Worm (Caenorhabditis elegans) whole organism, L4 larva: ENCODE measurements around the gene T01D3.1.
A peak's percentile ranks its signal among the peaks of the same experiment; 100 is the strongest.

ENCODE experiments used
- F26F4.8 ChIP-seq: fragments of 200-800 bp; sonication (Bioruptor generic); conservative IDR thresholded peaks from 2 replicates; pipeline ENCODE4 v1.3.6; 2022; ENCODE audit warnings: missing genetic modification characterization, missing compliant biosample characterization
- F37D6.2 ChIP-seq: sonication (generic microtip); optimal IDR thresholded peaks from 2 replicates; lab custom pipeline; 2016; ENCODE audit warnings: mild to moderate bottlenecking, missing genetic modification characterization, missing compliant biosample characterization
- T20F7.1 ChIP-seq: fragments of 200-800 bp; sonication (Bioruptor generic); optimal IDR thresholded peaks from 2 replicates; lab custom pipeline; 2018; ENCODE audit warnings: mild to moderate bottlenecking, missing genetic modification characterization, missing compliant biosample characterization
- Y75B8A.6 ChIP-seq: fragments of 200-800 bp; sonication (Bioruptor generic); IDR thresholded peaks from 2 replicates; pipeline ENCODE4 v1.3.6; 2022; ENCODE audit warnings: missing genetic modification reagents, missing genetic modification characterization, missing compliant biosample characterization
- aha-1 ChIP-seq: fragments of 150-350 bp; peaks from one replicate; lab custom pipeline; 2014; ENCODE audit warnings: missing biosample characterization, missing genetic modification characterization
- aly-2 ChIP-seq: sonication (generic microtip); optimal IDR thresholded peaks from 2 replicates; lab custom pipeline; 2018; ENCODE audit warnings: missing biosample characterization, missing genetic modification characterization
- ama-1 ChIP-seq: fragments of 150-350 bp; optimal IDR thresholded peaks from 2 replicates; lab custom pipeline; 2014; ENCODE audit warnings: inconsistent platforms, mixed read lengths
- ceh-20 ChIP-seq: fragments of 200-800 bp; sonication (Bioruptor generic); IDR thresholded peaks from 2 replicates; pipeline ENCODE4 v1.3.6; 2022; ENCODE audit warnings: missing genetic modification reagents, missing genetic modification characterization, missing compliant biosample characterization
- ceh-28 ChIP-seq: fragments of 150-350 bp; optimal IDR thresholded peaks from 2 replicates; lab custom pipeline; 2014; ENCODE audit warnings: missing biosample characterization, missing genetic modification reagents, missing genetic modification characterization
- ces-1 ChIP-seq: fragments of 150-350 bp; sonication (generic microtip); optimal IDR thresholded peaks from 4 replicates; lab custom pipeline; 2014; ENCODE audit warnings: missing biosample characterization, missing genetic modification reagents, missing genetic modification characterization
- daf-16 ChIP-seq, 3 experiments: sonication (generic microtip); optimal IDR thresholded peaks; 2 replicates each; lab custom pipeline; 2016 to 2017; ENCODE audit warnings: missing genetic modification characterization in 3 of 3, missing genetic modification reagents in 3 of 3, mild to moderate bottlenecking in 2 of 3, missing compliant biosample characterization in 2 of 3, missing biosample characterization in 1 of 3, moderate library complexity in 1 of 3
- dmd-6 ChIP-seq: fragments of 200-800 bp; sonication (Bioruptor generic); IDR thresholded peaks from 2 replicates; pipeline ENCODE4 v1.3.6; 2022; ENCODE audit warnings: missing genetic modification reagents, missing genetic modification characterization, missing compliant biosample characterization
- dve-1 ChIP-seq: sonication (generic microtip); optimal IDR thresholded peaks from 2 replicates; lab custom pipeline; 2017; ENCODE audit warnings: antibody characterized with exemption, mild to moderate bottlenecking, missing genetic modification characterization, missing compliant biosample characterization; ENCODE audit not compliant: insufficient read depth
- hif-1 ChIP-seq, 2 experiments: sonication (generic microtip); optimal IDR thresholded peaks; 2 replicates each; lab custom pipeline; 2016 to 2017; ENCODE audit warnings: missing compliant biosample characterization in 2 of 2, missing genetic modification characterization in 2 of 2, missing genetic modification reagents in 2 of 2, missing genotype in 2 of 2, mild to moderate bottlenecking in 1 of 2
- hlh-11 ChIP-seq: fragments of 200-800 bp; sonication (Bioruptor generic); optimal IDR thresholded peaks from 2 replicates; lab custom pipeline; 2018; ENCODE audit warnings: mild to moderate bottlenecking, missing genetic modification characterization, missing compliant biosample characterization
- hlh-30 ChIP-seq: sonication (generic microtip); optimal IDR thresholded peaks from 2 replicates; lab custom pipeline; 2017; ENCODE audit warnings: antibody characterized with exemption, mild to moderate bottlenecking, missing genetic modification characterization, missing compliant biosample characterization; ENCODE audit not compliant: insufficient read depth
- lin-38 ChIP-seq: fragments of 200-800 bp; sonication (Bioruptor generic); IDR thresholded peaks from 2 replicates; pipeline ENCODE4 v1.3.6; 2022; ENCODE audit warnings: missing genetic modification reagents, missing genetic modification characterization, missing compliant biosample characterization
- lin-39 ChIP-seq: fragments of 150-350 bp; optimal IDR thresholded peaks from 2 replicates; lab custom pipeline; 2014; ENCODE audit warnings: missing biosample characterization, missing genetic modification reagents, missing genetic modification characterization
- lsy-2 ChIP-seq, 2 experiments: fragments of 150-350 bp in 1 of 2; sonication (generic microtip) in 1 of 2; optimal IDR thresholded peaks; 2 replicates each; lab custom pipeline; 2014 to 2017; ENCODE audit warnings: missing biosample characterization in 2 of 2, missing genetic modification characterization in 2 of 2
- mdl-1 ChIP-seq, 2 experiments: fragments of 150-350 bp in 1 of 2; sonication (generic microtip) in 1 of 2; optimal IDR thresholded peaks; 2 replicates each; lab custom pipeline; 2014 to 2017; ENCODE audit warnings: missing biosample characterization in 2 of 2, missing genetic modification characterization in 2 of 2
- mep-1 ChIP-seq: fragments of 150-350 bp; sonication (generic microtip); optimal IDR thresholded peaks from 3 replicates; lab custom pipeline; 2014; ENCODE audit warnings: missing biosample characterization, missing genetic modification characterization
- mes-2 ChIP-seq: sonication (generic microtip); optimal IDR thresholded peaks from 2 replicates; lab custom pipeline; 2016; ENCODE audit warnings: missing genotype, mild to moderate bottlenecking, missing genetic modification characterization, missing compliant biosample characterization; ENCODE audit not compliant: poor library complexity, severe bottlenecking
- mxl-3 ChIP-seq: fragments of 200-800 bp; sonication (Bioruptor generic); optimal IDR thresholded peaks from 2 replicates; lab custom pipeline; 2018; ENCODE audit warnings: mild to moderate bottlenecking, missing genetic modification characterization, missing compliant biosample characterization
- nhr-11 ChIP-seq: fragments of 150-350 bp; optimal IDR thresholded peaks from 2 replicates; lab custom pipeline; 2014; ENCODE audit warnings: missing biosample characterization, missing genetic modification characterization
- nhr-25 ChIP-seq: sonication (generic microtip); optimal IDR thresholded peaks from 2 replicates; lab custom pipeline; 2017; ENCODE audit warnings: missing genetic modification characterization, mild to moderate bottlenecking, missing compliant biosample characterization, antibody characterized with exemption, moderate library complexity, borderline replicate concordance; ENCODE audit not compliant: insufficient read depth
- nhr-28 ChIP-seq: fragments of 150-350 bp; optimal IDR thresholded peaks from 2 replicates; lab custom pipeline; 2014; ENCODE audit warnings: missing biosample characterization, missing genetic modification characterization
- nhr-41 ChIP-seq: fragments of 200-800 bp; sonication (Bioruptor generic); IDR thresholded peaks from 2 replicates; pipeline ENCODE4 v1.3.6; 2022; ENCODE audit warnings: missing genetic modification reagents, missing genetic modification characterization, missing compliant biosample characterization
- nhr-48 ChIP-seq: sonication (generic microtip); optimal IDR thresholded peaks from 2 replicates; lab custom pipeline; 2016; ENCODE audit warnings: mild to moderate bottlenecking, missing genetic modification characterization, missing compliant biosample characterization
- nhr-76 ChIP-seq: fragments of 150-350 bp; optimal IDR thresholded peaks from 2 replicates; lab custom pipeline; 2014; ENCODE audit warnings: missing biosample characterization, missing genetic modification characterization
- nhr-77 ChIP-seq: fragments of 150-350 bp; optimal IDR thresholded peaks from 2 replicates; lab custom pipeline; 2014; ENCODE audit warnings: missing biosample characterization, missing genetic modification characterization
- pha-4 ChIP-seq, 2 experiments: fragments of 150-350 bp in 1 of 2; fragments of 200-800 bp in 1 of 2; sonication (Bioruptor generic) in 1 of 2; IDR thresholded peaks in 1 of 2; optimal IDR thresholded peaks in 1 of 2; 2 replicates each; pipeline versions ENCODE4 v1.3.6 to Lab custom; 2014 to 2022; ENCODE audit warnings: missing genetic modification characterization in 2 of 2, missing genetic modification reagents in 2 of 2, missing biosample characterization in 1 of 2, missing compliant biosample characterization in 1 of 2
- php-3 ChIP-seq: fragments of 200-800 bp; sonication (Bioruptor generic); IDR thresholded peaks from 2 replicates; pipeline ENCODE4 v1.3.6; 2022; ENCODE audit warnings: missing genetic modification reagents, missing genetic modification characterization, missing compliant biosample characterization
- pqm-1 ChIP-seq: sonication (generic microtip); optimal IDR thresholded peaks from 2 replicates; lab custom pipeline; 2017; ENCODE audit warnings: missing biosample characterization, missing genetic modification characterization
- rbr-2 ChIP-seq: sonication (generic microtip); optimal IDR thresholded peaks from 2 replicates; lab custom pipeline; 2016; ENCODE audit warnings: missing genotype, missing genetic modification characterization, missing compliant biosample characterization
- saeg-2 ChIP-seq: fragments of 200-800 bp; sonication (Bioruptor generic); IDR thresholded peaks from 2 replicates; pipeline ENCODE4 v1.3.6; 2022; ENCODE audit warnings: missing genetic modification reagents, missing genetic modification characterization, missing compliant biosample characterization
- sdz-12 ChIP-seq: fragments of 200-800 bp; sonication (Bioruptor generic); optimal IDR thresholded peaks from 2 replicates; lab custom pipeline; 2018; ENCODE audit warnings: mild to moderate bottlenecking, missing genetic modification characterization, missing compliant biosample characterization
- snpc-1.2 ChIP-seq: fragments of 200-800 bp; sonication (Bioruptor generic); IDR thresholded peaks from 2 replicates; pipeline ENCODE4 v1.3.6; 2022; ENCODE audit warnings: missing genetic modification reagents, missing genetic modification characterization, missing compliant biosample characterization
- snpc-4 ChIP-seq: fragments of 150-350 bp; optimal IDR thresholded peaks from 2 replicates; lab custom pipeline; 2014; ENCODE audit warnings: missing biosample characterization, missing genetic modification characterization
- unc-130 ChIP-seq: sonication (generic microtip); optimal IDR thresholded peaks from 2 replicates; lab custom pipeline; 2016; ENCODE audit warnings: missing genetic modification reagents, missing genetic modification characterization, missing compliant biosample characterization
- unc-62 ChIP-seq, 3 experiments: fragments of 150-350 bp in 1 of 3; sonication (generic microtip); optimal IDR thresholded peaks in 2 of 3; peaks in 1 of 3; 1 replicate in 1 of 3; 2 replicates in 2 of 3; lab custom pipeline; 2014 to 2017; ENCODE audit warnings: missing biosample characterization in 3 of 3, missing genetic modification characterization in 3 of 3, missing genetic modification reagents in 3 of 3, missing genotype in 1 of 3
- vab-7 ChIP-seq: fragments of 200-800 bp; sonication (Bioruptor generic); IDR thresholded peaks from 2 replicates; pipeline ENCODE4 v1.3.6; 2022; ENCODE audit warnings: missing genetic modification reagents, missing genetic modification characterization, missing compliant biosample characterization
- zfp-3 ChIP-seq: fragments of 200-800 bp; sonication (Bioruptor generic); conservative IDR thresholded peaks from 2 replicates; pipeline ENCODE4 v1.3.6; 2022; ENCODE audit warnings: missing genetic modification reagents, missing genetic modification characterization, missing compliant biosample characterization

Gene T01D3.1

DNA sequence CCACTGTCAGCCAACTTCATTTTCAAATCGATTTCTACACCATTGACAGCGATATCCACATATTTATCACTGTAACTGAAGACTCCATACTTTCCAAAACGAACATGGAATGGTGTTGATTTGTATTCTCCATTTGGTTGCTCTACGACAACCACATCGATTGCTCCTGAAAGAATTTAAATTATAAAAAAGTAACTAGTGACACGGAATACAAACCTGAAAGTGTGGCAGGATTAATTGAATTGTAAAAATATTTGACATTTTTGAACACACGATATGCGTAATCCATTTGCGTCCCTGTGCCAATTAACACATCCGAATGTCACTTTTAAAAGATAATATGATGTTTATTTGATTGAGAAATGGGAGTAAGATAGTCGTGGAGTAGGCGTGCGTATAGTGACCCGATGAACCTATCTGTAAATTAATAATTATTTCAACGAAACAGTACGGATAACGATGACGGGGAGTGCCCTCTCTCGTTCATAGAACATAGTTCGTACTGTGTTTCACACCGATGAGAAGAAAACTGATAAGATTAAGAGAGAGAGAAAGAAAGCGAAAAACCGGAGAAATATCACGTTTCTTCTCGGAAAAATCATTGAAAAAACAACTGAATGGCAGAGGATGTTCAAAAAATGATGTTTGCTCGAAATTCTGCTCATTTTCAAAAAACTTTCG, 35.8 kb upstream of the T01D3.1 start, which contains the start of gene lpin-1:
TSS of gene lpin-1 (minus strand) at position 417 of the 681 bp plus-strand sequence.
- TF ChIP-seq mep-1 (tag; lab: Kevin White, UChicago) (peak; percentile 40), zfp-3 (GFP tag; lab: Robert Waterston, UW) (0 out of 2 replicates have a peak, but pooled peaks have one; percentile 28), hlh-11 (peak; percentile 85), aha-1 (tag; lab: Kevin White, UChicago) (peak; percentile 96), hlh-30 (peak; percentile 20), F37D6.2 (tag; lab: Kevin White, UChicago) (no peak), pqm-1 (tag; lab: Kevin White, UChicago) (peak; percentile 16), php-3 (GFP tag; lab: Robert Waterston, UW) (no peak), mdl-1 (tag; optimal IDR thresholded peaks at IDR 0.05; lab: Kevin White, UChicago) (peak in 1 of 2 experiments; percentile 54), sdz-12 (GFP tag; lab: Kevin White, UChicago) (peak; percentile 68), T20F7.1 (peak; percentile 0), hif-1 (tag; optimal IDR thresholded peaks at IDR 0.05; lab: Kevin White, UChicago) (peak in 1 of 2 experiments; percentile 38), mes-2 (tag; lab: Kevin White, UChicago) (peak; percentile 6), vab-7 (GFP tag; lab: Robert Waterston, UW) (no peak), daf-16 (GFP tag; optimal IDR thresholded peaks at IDR 0.05; lab: Kevin White, UChicago) (no peak), daf-16 (tag; optimal IDR thresholded peaks at IDR 0.05; lab: Kevin White, UChicago) (peak; percentile 44), aly-2 (tag; lab: Kevin White, UChicago) (no peak), lsy-2 (tag; optimal IDR thresholded peaks at IDR 0.05; lab: Kevin White, UChicago) (peak in 1 of 2 experiments; percentile 8), nhr-77 (peak; percentile 35), unc-62 (GFP tag; optimal IDR thresholded peaks at IDR 0.05 in 1 of 2; lab: Kevin White, UChicago) (peak in 1 of 2 experiments; percentile 60), unc-62 (tag; optimal IDR thresholded peaks at IDR 0.05; lab: Kevin White, UChicago) (no peak), lin-38 (no peak), ces-1 (GFP tag; lab: Kevin White, UChicago) (no peak), mxl-3 (GFP tag; lab: Kevin White, UChicago) (peak; percentile 70), saeg-2 (GFP tag; lab: Robert Waterston, UW) (peak; percentile 11; the same call in 1 of the 2 replicates), nhr-41 (GFP tag; lab: Robert Waterston, UW) (peak; percentile 53; the same call in 1 of the 2 replicates), nhr-48 (tag; lab: Kevin White, UChicago) (peak; percentile 47), dve-1 (tag; lab: Kevin White, UChicago) (peak; percentile 69), ceh-28 (tag; lab: Kevin White, UChicago) (no peak), nhr-11 (tag; lab: Kevin White, UChicago) (no peak), snpc-4 (tag; lab: Kevin White, UChicago) (no peak), nhr-28 (tag; lab: Kevin White, UChicago) (peak; percentile 77), F26F4.8 (GFP tag; lab: Robert Waterston, UW) (no peak)

DNA sequence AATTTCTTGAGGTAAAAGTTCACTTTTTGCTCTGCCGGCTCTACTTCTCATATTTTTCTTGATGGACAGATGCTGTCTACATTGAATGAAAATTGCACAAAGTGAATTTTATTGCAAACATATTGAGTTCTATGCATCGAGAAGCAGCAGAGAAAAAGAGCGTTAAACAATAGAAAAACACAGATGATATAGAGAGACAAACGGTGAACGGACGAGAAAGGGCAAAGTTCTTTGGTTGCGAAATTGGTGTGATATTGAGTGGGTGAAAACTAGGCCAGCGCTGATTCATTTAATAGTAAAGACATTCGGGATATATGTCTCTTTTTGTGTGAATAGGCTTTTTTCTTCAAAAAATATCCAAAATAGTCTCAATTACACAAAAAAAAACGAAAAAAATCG, 35.3 kb upstream of the T01D3.1 start:
- TF ChIP-seq hlh-11 (peak; percentile 9), nhr-48 (tag; lab: Kevin White, UChicago) (no peak), dmd-6 (peak; percentile 42; the same call in 1 of the 2 replicates)

DNA sequence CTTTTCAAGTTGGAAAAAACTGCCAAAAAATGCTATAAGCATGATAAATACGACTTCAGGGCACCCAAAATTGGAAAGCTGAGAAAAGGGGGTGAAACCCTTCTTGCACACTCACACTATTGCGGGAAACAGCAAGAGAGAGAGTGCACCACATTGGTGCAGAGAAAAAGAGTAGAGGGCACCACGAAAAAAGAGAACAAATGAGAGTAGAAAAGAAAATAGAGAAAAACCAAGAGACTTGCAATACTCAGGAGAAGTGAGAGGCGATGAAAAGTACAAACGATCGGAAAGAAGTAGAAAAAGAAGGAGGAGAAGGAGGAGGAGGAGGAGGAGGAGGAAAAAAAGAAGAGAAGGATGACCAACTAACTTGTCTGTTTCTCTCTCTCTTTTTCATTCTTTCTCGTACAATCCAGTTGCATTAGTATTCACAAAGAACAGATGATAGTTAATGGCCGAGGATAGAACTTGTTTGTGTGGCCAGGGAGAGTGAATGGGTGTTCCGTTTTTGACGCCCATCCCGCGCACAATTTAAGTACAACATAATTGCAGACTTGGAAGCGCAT, 34.4 kb upstream of the T01D3.1 start:
- peak; percentile 53 for TF ChIP-seq mes-2 (tag; lab: Kevin White, UChicago)
- TF ChIP-seq hif-1 (tag; optimal IDR thresholded peaks at IDR 0.05; lab: Kevin White, UChicago): peak in 1 of 2 experiments; percentile 49
- peak in 1 of 2 experiments; percentile 99 for TF ChIP-seq unc-62 (GFP tag; optimal IDR thresholded peaks at IDR 0.05 in 1 of 2; lab: Kevin White, UChicago)
- no peak for TF ChIP-seq unc-62 (tag; optimal IDR thresholded peaks at IDR 0.05; lab: Kevin White, UChicago)
- no peak for TF ChIP-seq ama-1 (lab: Kevin White, UChicago)
- no peak for TF ChIP-seq nhr-76 (tag; lab: Kevin White, UChicago)
- TF ChIP-seq unc-130 (GFP tag; lab: Kevin White, UChicago): no peak
- TF ChIP-seq ceh-20 (GFP tag; lab: Robert Waterston, UW): no peak
- no peak; the same call in 1 of the 2 replicates for TF ChIP-seq snpc-1.2
- peak; percentile 69 for TF ChIP-seq nhr-25
- TF ChIP-seq mep-1 (tag; lab: Kevin White, UChicago): peak; percentile 80
- peak; percentile 49 for TF ChIP-seq ceh-28 (tag; lab: Kevin White, UChicago)
- TF ChIP-seq lin-39: peak; percentile 41
- TF ChIP-seq Y75B8A.6 (GFP tag; lab: Robert Waterston, UW): 0 out of 2 replicates have a peak, but pooled peaks have one; percentile 36
- TF ChIP-seq rbr-2 (tag; lab: Kevin White, UChicago): peak; percentile 62
- TF ChIP-seq pha-4 (GFP tag; IDR thresholded peaks at IDR 0.05; lab: Robert Waterston, UW): peak; percentile 72; the same call in 1 of the 2 replicates
- peak; percentile 6 for TF ChIP-seq pha-4 (tag; optimal IDR thresholded peaks at IDR 0.05; lab: Kevin White, UChicago)
